Worm (Caenorhabditis elegans): ENCODE measurements around the gene ipla-3.
A peak's percentile ranks its signal among the peaks of the same experiment; 100 is the strongest.

Gene ipla-3

ce11 chrV:20716830-20717441, 12.1 kb downstream of the ipla-3 start (continued):
- TF ChIP-seq madf-10 (tag; optimal IDR thresholded peaks at IDR 0.05) (no peak), rcor-1 (GFP tag; IDR thresholded peaks at IDR 0.05) (no peak), ceh-58 (GFP tag; IDR thresholded peaks at IDR 0.05) (no peak), akir-1 (GFP tag; optimal IDR thresholded peaks at IDR 0.05) (no peak), attf-6 (GFP tag; IDR thresholded peaks at IDR 0.05) (no peak), F23B12.7 (tag; optimal IDR thresholded peaks at IDR 0.05; ENCODE audit: insufficient read depth) (no peak), egrh-3 (GFP tag; IDR thresholded peaks at IDR 0.05) (no peak), D2030.7 (GFP tag; IDR thresholded peaks at IDR 0.05) (no peak), mel-28 (tag; optimal IDR thresholded peaks at IDR 0.05; ENCODE audit: borderline replicate concordance) (no peak), nhr-80 (tag; optimal IDR thresholded peaks at IDR 0.05) (no peak), ztf-22 (GFP tag; optimal IDR thresholded peaks at IDR 0.05) (peak; percentile 7), Y53G8AR.9 (GFP tag; conservative IDR thresholded peaks at IDR 0.05) (no peak), F52B5.7 (tag; optimal IDR thresholded peaks at IDR 0.05) (peak; percentile 20), hrde-1 (tag; optimal IDR thresholded peaks at IDR 0.05; ENCODE audit: borderline replicate concordance) (no peak), B0336.3 (GFP tag; IDR thresholded peaks at IDR 0.05) (0 out of 2 replicates have a peak, but pooled peaks have one; percentile 22), madf-6 (GFP tag; IDR thresholded peaks at IDR 0.05) (no peak), hlh-26 (GFP tag; conservative IDR thresholded peaks at IDR 0.05) (no peak), C06A6.2 (GFP tag; conservative IDR thresholded peaks at IDR 0.05) (no peak), ceh-100 (GFP tag; IDR thresholded peaks at IDR 0.05) (no peak), ztf-18 (tag; optimal IDR thresholded peaks at IDR 0.05) (no peak), nhr-27 (tag; optimal IDR thresholded peaks at IDR 0.05) (no peak), fkh-3 (tag; optimal IDR thresholded peaks at IDR 0.05) (no peak), ceh-40 (GFP tag; IDR thresholded peaks at IDR 0.05) (no peak), dpff-1 (tag; optimal IDR thresholded peaks at IDR 0.05) (no peak), T26A5.8 (tag; optimal IDR thresholded peaks at IDR 0.05) (no peak), ZK185.1 (tag; optimal IDR thresholded peaks at IDR 0.05; ENCODE audit: poor library complexity, severe bottlenecking) (no peak), ccch-3 (GFP tag; optimal IDR thresholded peaks at IDR 0.05) (no peak), lin-35 (GFP tag; optimal IDR thresholded peaks at IDR 0.05) (peak in 1 of 3 experiments; percentile 38), lag-1 (GFP tag; IDR thresholded peaks at IDR 0.05) (no peak), pha-4 (tag; optimal IDR thresholded peaks at IDR 0.05) (no peak), C17E4.6 (GFP tag; IDR thresholded peaks at IDR 0.05) (no peak), cebp-1 (GFP tag; IDR thresholded peaks at IDR 0.05) (peak; percentile 74), cebp-1 (tag; optimal IDR thresholded peaks at IDR 0.05) (peak; percentile 84), nfya-1 (tag; optimal IDR thresholded peaks at IDR 0.05; ENCODE audit: borderline replicate concordance, insufficient read depth) (no peak), lir-1 (GFP tag; conservative IDR thresholded peaks at IDR 0.05) (no peak), madf-8 (GFP tag; conservative IDR thresholded peaks at IDR 0.05) (no peak), nhr-90 (tag; optimal IDR thresholded peaks at IDR 0.05) (no peak), F55B11.4 (tag; optimal IDR thresholded peaks at IDR 0.05; ENCODE audit: borderline replicate concordance, insufficient read depth) (no peak), ceh-27 (GFP tag; optimal IDR thresholded peaks at IDR 0.05) (no peak), snpc-4 (GFP tag; optimal IDR thresholded peaks at IDR 0.05) (no peak), snpc-4 (tag; optimal IDR thresholded peaks at IDR 0.05) (no peak), sptf-2 (GFP tag; optimal IDR thresholded peaks at IDR 0.05) (no peak), xnd-1 (tag; optimal IDR thresholded peaks at IDR 0.05) (no peak), tbx-9 (tag; optimal IDR thresholded peaks at IDR 0.05; ENCODE audit: borderline replicate concordance) (no peak), nhr-179 (tag; optimal IDR thresholded peaks at IDR 0.05) (no peak), efl-1 (GFP tag; optimal IDR thresholded peaks at IDR 0.05) (no peak), F37B4.10 (GFP tag; IDR thresholded peaks at IDR 0.05) (0 out of 2 replicates have a peak, but pooled peaks have one; percentile 5), ztf-6 (GFP tag; IDR thresholded peaks at IDR 0.05) (no peak)
